Fruit fly (Drosophila melanogaster) whole organism, embryonic: ENCODE results near the gene cic.

ENCODE experiments used
- Adf1 ChIP-seq: fragments of 200-800 bp; sonication (Bioruptor generic); IDR thresholded peaks from 2 replicates; pipeline ENCODE4 v1.3.6; 2022; ENCODE audit warnings: missing biosample characterization, missing genetic modification characterization
- B-H2 ChIP-seq: fragments of 200-800 bp; sonication (Bioruptor generic); optimal IDR thresholded peaks from 2 replicates; lab custom pipeline; 2018; ENCODE audit warnings: missing biosample characterization, mild to moderate bottlenecking, missing genetic modification characterization
- CG10209 ChIP-seq: fragments of 200-800 bp; sonication (Bioruptor generic); optimal IDR thresholded peaks from 3 replicates; lab custom pipeline; 2017; ENCODE audit warnings: missing biosample characterization, mild to moderate bottlenecking, missing genetic modification characterization, missing genetic modification reagents
- CG10654 ChIP-seq: fragments of 200-800 bp; sonication (Bioruptor generic); optimal IDR thresholded peaks from 2 replicates; lab custom pipeline; 2016; ENCODE audit warnings: missing biosample characterization, missing genetic modification characterization
- CG11696 ChIP-seq: fragments of 200-800 bp; sonication (Bioruptor generic); IDR thresholded peaks from 2 replicates; pipeline ENCODE4 v1.3.6; 2022; ENCODE audit warnings: missing biosample characterization, missing genetic modification characterization
- CG15601 ChIP-seq: fragments of 200-800 bp; sonication (Bioruptor generic); optimal IDR thresholded peaks from 3 replicates; lab custom pipeline; 2019; ENCODE audit warnings: missing biosample characterization, mild to moderate bottlenecking, missing genetic modification characterization, moderate library complexity
- CG16779 ChIP-seq: fragments of 200-800 bp; sonication (Bioruptor generic); IDR thresholded peaks from 2 replicates; pipeline ENCODE4 v1.3.6; 2022; ENCODE audit warnings: missing biosample characterization, missing genetic modification characterization
- CG17829 ChIP-seq: fragments of 200-800 bp; optimal IDR thresholded peaks from 2 replicates; lab custom pipeline; 2019; ENCODE audit warnings: missing biosample characterization, mild to moderate bottlenecking, missing genetic modification characterization, moderate library complexity
- CG17912 ChIP-seq: fragments of 200-800 bp; sonication (Bioruptor generic); optimal IDR thresholded peaks from 2 replicates; lab custom pipeline; 2018; ENCODE audit warnings: missing biosample characterization, mild to moderate bottlenecking, missing genetic modification characterization
- CG2875 ChIP-seq: fragments of 200-800 bp; sonication (Bioruptor generic); optimal IDR thresholded peaks from 2 replicates; lab custom pipeline; 2017; ENCODE audit warnings: missing biosample characterization, mild to moderate bottlenecking, missing genetic modification characterization, missing genetic modification reagents
- CG3726 ChIP-seq: fragments of 200-800 bp; sonication (Bioruptor generic); IDR thresholded peaks from 3 replicates; pipeline ENCODE4, ENCODE4 v1.3.6; 2022; ENCODE audit warnings: missing biosample characterization, missing genetic modification characterization
- CG8478 ChIP-seq: fragments of >200 bp; optimal IDR thresholded peaks from 2 replicates; lab custom pipeline; 2018
- CG9215 ChIP-seq: fragments of 200-800 bp; sonication (Bioruptor generic); IDR thresholded peaks from 2 replicates; pipeline ENCODE4 v1.3.6; 2022; ENCODE audit warnings: missing biosample characterization, missing genetic modification characterization
- CG9797 ChIP-seq: fragments of 200-800 bp; sonication (Bioruptor generic); optimal IDR thresholded peaks from 3 replicates; lab custom pipeline; 2018; ENCODE audit warnings: missing biosample characterization, mild to moderate bottlenecking, missing genetic modification characterization
- CHES-1-like ChIP-seq: fragments of 200-800 bp; sonication (Bioruptor generic); optimal IDR thresholded peaks from 2 replicates; lab custom pipeline; 2016; ENCODE audit warnings: missing biosample characterization, missing genetic modification characterization
- CTCF ChIP-seq: fragments of 200-800 bp; sonication (Bioruptor generic); optimal IDR thresholded peaks from 2 replicates; lab custom pipeline; 2017; ENCODE audit warnings: missing biosample characterization, mild to moderate bottlenecking, missing genetic modification characterization, moderate library complexity
- Camta ChIP-seq: fragments of 200-800 bp; sonication (Bioruptor generic); optimal IDR thresholded peaks from 2 replicates; lab custom pipeline; 2016; ENCODE audit warnings: missing biosample characterization, missing genetic modification characterization
- CrebB ChIP-seq: fragments of 200-800 bp; sonication (Bioruptor generic); optimal IDR thresholded peaks from 3 replicates; lab custom pipeline; 2018; ENCODE audit warnings: missing biosample characterization, mild to moderate bottlenecking, missing genetic modification characterization
- Ets65A ChIP-seq: fragments of 200-800 bp; sonication (Bioruptor generic); peaks from one replicate; lab custom pipeline; 2016; ENCODE audit warnings: missing biosample characterization, missing genetic modification characterization
- H15 ChIP-seq: fragments of 200-800 bp; sonication (Bioruptor generic); IDR thresholded peaks from 3 replicates; pipeline ENCODE4 v1.3.6; 2022; ENCODE audit warnings: missing biosample characterization, missing genetic modification characterization
- Hmx ChIP-seq: fragments of 200-800 bp; sonication (Bioruptor generic); optimal IDR thresholded peaks from 2 replicates; lab custom pipeline; 2016; ENCODE audit warnings: missing biosample characterization, missing genetic modification characterization
- Jarid2 ChIP-seq: fragments of 200-800 bp; sonication (Bioruptor generic); optimal IDR thresholded peaks from 3 replicates; lab custom pipeline; 2017; ENCODE audit warnings: mild to moderate bottlenecking, missing biosample characterization, missing genetic modification reagents, missing genetic modification characterization
- Kr ChIP-seq: fragments of 200-800 bp; sonication (Bioruptor generic); optimal IDR thresholded peaks from 2 replicates; lab custom pipeline; 2017; ENCODE audit warnings: missing biosample characterization, mild to moderate bottlenecking, missing genetic modification characterization
- Lhr ChIP-seq: fragments of 200-800 bp; sonication (Bioruptor generic); optimal IDR thresholded peaks from 3 replicates; lab custom pipeline; 2017; ENCODE audit warnings: mild to moderate bottlenecking, missing biosample characterization, missing genetic modification reagents, missing genetic modification characterization
- Mad ChIP-seq: fragments of 200-800 bp; sonication (Bioruptor generic); optimal IDR thresholded peaks from 2 replicates; lab custom pipeline; 2016; ENCODE audit warnings: missing biosample characterization, missing genetic modification characterization
- Ravus ChIP-seq: fragments of 200-800 bp; sonication (Bioruptor generic); IDR thresholded peaks from 2 replicates; pipeline ENCODE4 v1.3.6; 2022; ENCODE audit warnings: missing biosample characterization, missing genetic modification characterization
- Sin3A ChIP-seq: fragments of >200 bp; optimal IDR thresholded peaks from 2 replicates; lab custom pipeline; 2018
- Spps ChIP-seq: fragments of 200-800 bp; sonication (Bioruptor generic); optimal IDR thresholded peaks from 2 replicates; lab custom pipeline; 2018; ENCODE audit warnings: missing biosample characterization, mild to moderate bottlenecking, missing genetic modification characterization
- Xbp1 ChIP-seq: fragments of 200-800 bp; sonication (Bioruptor generic); optimal IDR thresholded peaks from 3 replicates; lab custom pipeline; 2016; ENCODE audit warnings: missing biosample characterization, mild to moderate bottlenecking, missing genetic modification characterization
- ato ChIP-seq: fragments of 200-800 bp; sonication (Bioruptor generic); IDR thresholded peaks from 2 replicates; pipeline ENCODE4 v1.3.6; 2022; ENCODE audit warnings: missing biosample characterization, missing genetic modification characterization; ENCODE audit not compliant: partially characterized antibody
- chinmo ChIP-seq: fragments of 200-800 bp; sonication (Bioruptor generic); IDR thresholded peaks from 4 replicates; pipeline ENCODE4 v1.3.6; 2022; ENCODE audit warnings: missing biosample characterization, missing genetic modification characterization; ENCODE audit not compliant: partially characterized antibody
- dm ChIP-seq: fragments of 200-800 bp; sonication (Bioruptor generic); optimal IDR thresholded peaks from 3 replicates; lab custom pipeline; 2016; ENCODE audit warnings: missing biosample characterization, missing genetic modification characterization
- dmrt99B ChIP-seq: fragments of 200-800 bp; sonication (Bioruptor generic); optimal IDR thresholded peaks from 2 replicates; lab custom pipeline; 2018; ENCODE audit warnings: missing biosample characterization, mild to moderate bottlenecking, missing genetic modification characterization, moderate library complexity
- dpn ChIP-seq, 2 experiments: fragments of 200-800 bp; sonication (Bioruptor generic); optimal IDR thresholded peaks; 3 replicates each; lab custom pipeline; 2016; ENCODE audit warnings: missing biosample characterization in 2 of 2, missing genetic modification characterization in 2 of 2
- dysf ChIP-seq: fragments of 200-800 bp; sonication (Bioruptor generic); IDR thresholded peaks from 3 replicates; pipeline ENCODE4 v1.3.6; 2022; ENCODE audit warnings: missing biosample characterization, missing genetic modification characterization
- en ChIP-seq: fragments of 200-800 bp; sonication (Bioruptor generic); optimal IDR thresholded peaks from 2 replicates; lab custom pipeline; 2016; ENCODE audit warnings: missing biosample characterization, missing genetic modification characterization
- fd102C ChIP-seq: fragments of 200-800 bp; sonication (Bioruptor generic); optimal IDR thresholded peaks from 2 replicates; lab custom pipeline; 2018; ENCODE audit warnings: missing biosample characterization, mild to moderate bottlenecking, missing genetic modification characterization, moderate library complexity
- fd3F ChIP-seq: fragments of 200-800 bp; sonication (Bioruptor generic); optimal IDR thresholded peaks from 2 replicates; lab custom pipeline; 2018; ENCODE audit warnings: missing biosample characterization, mild to moderate bottlenecking, missing genetic modification characterization, moderate library complexity
- grau ChIP-seq: fragments of 200-800 bp; optimal IDR thresholded peaks from 3 replicates; lab custom pipeline; 2019; ENCODE audit warnings: missing biosample characterization, mild to moderate bottlenecking, missing genetic modification characterization, moderate library complexity
- gro ChIP-seq: fragments of 200-800 bp; sonication (Bioruptor generic); optimal IDR thresholded peaks from 2 replicates; lab custom pipeline; 2016; ENCODE audit warnings: missing biosample characterization, missing genetic modification characterization
- h ChIP-seq: fragments of >200 bp; optimal IDR thresholded peaks from 2 replicates; lab custom pipeline; 2017
- hth ChIP-seq: fragments of >200 bp; optimal IDR thresholded peaks from 2 replicates; lab custom pipeline; 2017; ENCODE audit warnings: inconsistent platforms
- lab ChIP-seq: fragments of 200-800 bp; sonication (Bioruptor generic); optimal IDR thresholded peaks from 3 replicates; lab custom pipeline; 2017; ENCODE audit warnings: missing biosample characterization, missing genetic modification characterization, mild to moderate bottlenecking, moderate library complexity, missing genetic modification reagents
- lov ChIP-seq, 2 experiments: fragments of 200-800 bp in 1 of 2; fragments of >200 bp in 1 of 2; sonication (Bioruptor generic) in 1 of 2; IDR thresholded peaks in 1 of 2; optimal IDR thresholded peaks in 1 of 2; 2 replicates in 1 of 2; 3 replicates in 1 of 2; pipeline versions ENCODE4 v1.3.6 to Lab custom; 2017 to 2022; ENCODE audit warnings: missing biosample characterization in 1 of 2, missing genetic modification characterization in 1 of 2
- oc ChIP-seq: fragments of 200-800 bp; sonication (Bioruptor generic); optimal IDR thresholded peaks from 2 replicates; lab custom pipeline; 2018; ENCODE audit warnings: missing biosample characterization, mild to moderate bottlenecking, missing genetic modification characterization, moderate library complexity
- pfk ChIP-seq: fragments of 200-800 bp; sonication (Bioruptor generic); optimal IDR thresholded peaks from 2 replicates; lab custom pipeline; 2018; ENCODE audit warnings: missing biosample characterization, mild to moderate bottlenecking, missing genetic modification characterization, moderate library complexity
- tgo ChIP-seq: fragments of 200-800 bp; sonication (Bioruptor generic); IDR thresholded peaks from 3 replicates; pipeline ENCODE4 v1.3.6; 2022; ENCODE audit warnings: missing biosample characterization, missing genetic modification characterization
- vnd ChIP-seq: fragments of 200-800 bp; sonication (Bioruptor generic); IDR thresholded peaks from 3 replicates; pipeline ENCODE4 v1.3.6; 2022; ENCODE audit warnings: missing biosample characterization, missing genetic modification characterization; ENCODE audit not compliant: partially characterized antibody
- vvl ChIP-seq: fragments of 200-800 bp; sonication (Bioruptor generic); IDR thresholded peaks from 2 replicates; pipeline ENCODE4 v1.3.6; 2022; ENCODE audit warnings: missing biosample characterization, missing genetic modification characterization
- zfh2 ChIP-seq: fragments of 200-800 bp; sonication (Bioruptor generic); optimal IDR thresholded peaks from 2 replicates; lab custom pipeline; 2016; ENCODE audit warnings: missing biosample characterization, missing genetic modification characterization

cic gene

DNA sequence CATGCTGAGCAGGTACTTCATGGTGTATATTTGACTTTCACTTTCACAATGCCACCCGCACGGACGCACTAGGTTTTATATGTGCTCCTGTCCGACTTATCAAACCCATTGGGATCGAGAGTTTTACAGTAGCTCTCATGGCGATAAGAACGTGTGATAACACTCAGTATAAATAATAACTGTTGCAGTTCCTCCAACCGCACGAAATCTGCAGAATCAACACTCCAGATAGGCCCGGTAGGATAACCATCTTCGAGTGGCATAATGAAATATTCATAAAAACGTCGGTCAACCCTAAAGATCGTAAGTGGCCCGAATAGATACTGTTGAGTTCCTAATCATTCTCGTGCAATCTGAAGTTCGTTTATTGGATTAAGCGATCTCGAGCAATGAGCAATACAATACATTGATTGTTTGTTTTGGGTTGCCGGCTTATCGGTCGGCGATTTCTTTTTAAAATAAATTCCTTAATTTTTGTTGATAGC, 55.0 kb downstream of the cic start, which contains the start of gene CG4362 (continued):
- TF ChIP-seq chinmo (0 out of 4 replicates have a peak, but pooled peaks have one; percentile 23), CG10209 (no peak), ato (GFP tag; lab: Robert Waterston, UW) (no peak), gro (peak; percentile 10), CG8478 (no peak), dmrt99B (tag; lab: Kevin White, UChicago) (no peak), en (GFP tag; lab: Kevin White, UChicago) (no peak), vnd (GFP tag; lab: Robert Waterston, UW) (0 out of 3 replicates have a peak, but pooled peaks have one; percentile 28), dysf (GFP tag; lab: Robert Waterston, UW) (no peak), Hmx (GFP tag; lab: Kevin White, UChicago) (no peak), Lhr (GFP tag; lab: Kevin White, UChicago) (no peak), lab (GFP tag; lab: Kevin White, UChicago) (no peak), fd102C (GFP tag; lab: Kevin White, UChicago) (no peak), zfh2 (GFP tag; lab: Kevin White, UChicago) (no peak), CG10654 (GFP tag; lab: Kevin White, UChicago) (no peak), Camta (GFP tag; lab: Kevin White, UChicago) (no peak), Ets65A (no peak), CG17912 (GFP tag; lab: Kevin White, UChicago) (no peak)

dm6 chr3R:20308972-20309660, 56.5 kb downstream of the cic start, which contains the start of gene Orp8:
Gene Orp8, plus strand, starts transcription at chr3R:20309344.
- TF ChIP-seq tgo (GFP tag; lab: Robert Waterston, UW), result no peak
- TF ChIP-seq CG3726 (GFP tag; lab: Robert Waterston, UW), result no peak
- no peak for TF ChIP-seq Xbp1
- TF ChIP-seq Spps, result peak; percentile 38
- TF ChIP-seq h, result no peak
- peak; percentile 83 for TF ChIP-seq Jarid2 (GFP tag; lab: Kevin White, UChicago)
- no peak for TF ChIP-seq oc (tag; lab: Kevin White, UChicago)
- TF ChIP-seq dmrt99B (tag; lab: Kevin White, UChicago), result no peak
- TF ChIP-seq Adf1 (GFP tag; lab: Robert Waterston, UW), result peak; percentile 84
- peak; percentile 70 for TF ChIP-seq CHES-1-like
- TF ChIP-seq CG17829 (tag; lab: Kevin White, UChicago), result no peak
- TF ChIP-seq Kr (GFP tag; lab: Kevin White, UChicago), result no peak
- TF ChIP-seq dpn (GFP tag; optimal IDR thresholded peaks at IDR 0.05; lab: Kevin White, UChicago), result peak in 1 of 2 experiments; percentile 6
- TF ChIP-seq CTCF (GFP tag; lab: Kevin White, UChicago), result no peak
- peak; percentile 76 for TF ChIP-seq Sin3A (lab: Kevin White, UChicago)
- peak; percentile 44 for TF ChIP-seq B-H2 (GFP tag; lab: Kevin White, UChicago)
- TF ChIP-seq vvl (GFP tag; lab: Robert Waterston, UW), result peak; percentile 66
- no peak for TF ChIP-seq Ravus (GFP tag; lab: Robert Waterston, UW)
- TF ChIP-seq CG11696 (GFP tag; lab: Robert Waterston, UW), result no peak
- no peak for TF ChIP-seq hth
- TF ChIP-seq CrebB (tag; lab: Kevin White, UChicago), result peak; percentile 64
- TF ChIP-seq CG9797, result no peak
- TF ChIP-seq Mad, result no peak
- peak; percentile 12 for TF ChIP-seq grau (tag; lab: Kevin White, UChicago)
- peak; percentile 88 for TF ChIP-seq CG15601
- TF ChIP-seq pfk (GFP tag; lab: Kevin White, UChicago), result peak; percentile 89
- TF ChIP-seq CG2875, result no peak
- peak; percentile 78 for TF ChIP-seq gro
- no peak for TF ChIP-seq CG9215 (GFP tag; lab: Robert Waterston, UW)
- no peak for TF ChIP-seq fd3F (GFP tag; lab: Kevin White, UChicago)
- TF ChIP-seq lov (optimal IDR thresholded peaks at IDR 0.05; lab: Kevin White, UChicago), result no peak
- TF ChIP-seq lov (GFP tag; IDR thresholded peaks at IDR 0.05; lab: Robert Waterston, UW), result 0 out of 3 replicates have a peak, but pooled peaks have one; percentile 56
- TF ChIP-seq dm (GFP tag; lab: Kevin White, UChicago), result no peak
- TF ChIP-seq CG16779 (GFP tag; lab: Robert Waterston, UW), result 0 out of 2 replicates have a peak, but pooled peaks have one; percentile 47
- TF ChIP-seq H15, result no peak
